Worm (Caenorhabditis elegans) whole organism, L2 larva: ENCODE results near the gene C32H11.3.

Source experiments
- R02D3.7 ChIP-seq: fragments of 150-350 bp; optimal IDR thresholded peaks from 2 replicates; lab custom pipeline; 2014; ENCODE audit warnings: missing biosample characterization, missing genetic modification characterization
- aly-2 ChIP-seq: fragments of 150-350 bp; optimal IDR thresholded peaks from 2 replicates; lab custom pipeline; 2014; ENCODE audit warnings: missing biosample characterization, missing genetic modification characterization
- ama-1 ChIP-seq: fragments of 150-350 bp; optimal IDR thresholded peaks from 2 replicates; lab custom pipeline; 2018; ENCODE audit warnings: inconsistent platforms
- ceh-16 ChIP-seq: fragments of 150-350 bp; optimal IDR thresholded peaks from 2 replicates; lab custom pipeline; 2014; ENCODE audit warnings: missing biosample characterization, missing genetic modification characterization
- fos-1 ChIP-seq: fragments of 150-350 bp; optimal IDR thresholded peaks from 2 replicates; lab custom pipeline; 2014; ENCODE audit warnings: missing biosample characterization, missing genetic modification characterization
- lin-13 ChIP-seq: fragments of 150-350 bp; optimal IDR thresholded peaks from 2 replicates; lab custom pipeline; 2014; ENCODE audit warnings: missing biosample characterization, missing genetic modification reagents, missing genetic modification characterization
- lsy-2 ChIP-seq, 2 experiments: fragments of 150-350 bp in 1 of 2; sonication (generic microtip) in 1 of 2; optimal IDR thresholded peaks; 2 replicates each; lab custom pipeline; 2014 to 2017; ENCODE audit warnings: missing biosample characterization in 2 of 2, missing genetic modification characterization in 2 of 2
- mdl-1 ChIP-seq, 2 experiments: fragments of 150-350 bp in 1 of 2; sonication (generic microtip) in 1 of 2; optimal IDR thresholded peaks; 2 replicates each; lab custom pipeline; 2017; ENCODE audit warnings: missing biosample characterization in 2 of 2, missing genetic modification characterization in 2 of 2
- nhr-237 ChIP-seq: fragments of 150-350 bp; optimal IDR thresholded peaks from 2 replicates; lab custom pipeline; 2014; ENCODE audit warnings: missing biosample characterization, missing genetic modification characterization
- nhr-6 ChIP-seq: fragments of 150-350 bp; optimal IDR thresholded peaks from 2 replicates; lab custom pipeline; 2014; ENCODE audit warnings: missing biosample characterization, missing genetic modification characterization
- nhr-77 ChIP-seq: fragments of 150-350 bp; optimal IDR thresholded peaks from 2 replicates; lab custom pipeline; 2014; ENCODE audit warnings: missing biosample characterization, missing genetic modification characterization
- snpc-4 ChIP-seq: fragments of 150-350 bp; optimal IDR thresholded peaks from 2 replicates; lab custom pipeline; 2014; ENCODE audit warnings: missing biosample characterization, missing genetic modification characterization
- unc-39 ChIP-seq: fragments of 150-350 bp; optimal IDR thresholded peaks from 2 replicates; lab custom pipeline; 2014; ENCODE audit warnings: missing biosample characterization, missing genetic modification characterization

DNA sequence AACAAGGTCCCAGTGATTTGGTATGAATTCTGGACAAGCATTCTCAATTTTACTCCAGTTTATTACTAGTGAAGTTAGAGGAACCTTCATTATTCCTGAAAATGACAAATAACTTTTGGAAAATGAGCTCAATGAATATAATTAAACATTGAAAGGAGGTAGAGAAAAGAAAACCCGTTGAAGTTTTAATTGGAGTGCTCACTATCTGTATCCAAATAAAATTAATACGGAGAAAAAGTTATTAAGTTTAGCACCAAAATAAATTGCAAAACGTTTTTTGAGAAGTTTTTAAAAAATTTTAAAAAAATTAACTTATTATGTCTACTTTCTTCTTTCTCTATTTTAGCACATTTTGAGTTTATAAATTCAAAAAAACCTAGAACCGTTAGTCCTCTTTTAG lies 28.1 kb downstream of the C32H11.3 start, which contains the start of gene F55G11.1:
- TF ChIP-seq mdl-1 (tag; optimal IDR thresholded peaks at IDR 0.05; lab: Kevin White, UChicago) (no peak), ama-1 (lab: Kevin White, UChicago) (no peak), unc-39 (tag; lab: Kevin White, UChicago) (no peak), nhr-77 (tag; lab: Kevin White, UChicago) (no peak), snpc-4 (tag; lab: Kevin White, UChicago) (no peak), ceh-16 (tag; lab: Kevin White, UChicago) (no peak), nhr-6 (tag; lab: Kevin White, UChicago) (no peak), lin-13 (GFP tag; lab: Kevin White, UChicago) (no peak), nhr-237 (tag; lab: Kevin White, UChicago) (no peak), fos-1 (no peak), R02D3.7 (tag; lab: Kevin White, UChicago) (no peak), aly-2 (tag; lab: Kevin White, UChicago) (no peak), lsy-2 (tag; optimal IDR thresholded peaks at IDR 0.05; lab: Kevin White, UChicago) (no peak)
